Worm (Caenorhabditis elegans) whole organism, L2 larva: ENCODE results near the gene C35A5.5.
A peak's percentile ranks its signal among the peaks of the same experiment; 100 is the strongest.

Source experiments
- C34F6.9 ChIP-seq: fragments of 150-350 bp; optimal IDR thresholded peaks from 2 replicates; lab custom pipeline; 2014; ENCODE audit warnings: missing biosample characterization, missing genetic modification characterization
- R02D3.7 ChIP-seq: fragments of 150-350 bp; optimal IDR thresholded peaks from 2 replicates; lab custom pipeline; 2014; ENCODE audit warnings: missing biosample characterization, missing genetic modification characterization
- Y55F3AM.14 ChIP-seq: fragments of 200-800 bp; sonication (Bioruptor generic); optimal IDR thresholded peaks from 2 replicates; lab custom pipeline; 2018; ENCODE audit warnings: mild to moderate bottlenecking, missing genetic modification characterization, missing compliant biosample characterization
- ZK546.5 ChIP-seq: sonication (generic microtip); optimal IDR thresholded peaks from 2 replicates; lab custom pipeline; 2017; ENCODE audit warnings: missing biosample characterization, missing genetic modification characterization
- alr-1 ChIP-seq: fragments of 150-350 bp; optimal IDR thresholded peaks from 2 replicates; lab custom pipeline; 2014; ENCODE audit warnings: missing biosample characterization, missing genetic modification characterization
- aly-2 ChIP-seq: fragments of 150-350 bp; optimal IDR thresholded peaks from 2 replicates; lab custom pipeline; 2014; ENCODE audit warnings: missing biosample characterization, missing genetic modification characterization
- ama-1 ChIP-seq: fragments of 150-350 bp; optimal IDR thresholded peaks from 2 replicates; lab custom pipeline; 2018; ENCODE audit warnings: inconsistent platforms
- ceh-82 ChIP-seq: fragments of 150-350 bp; optimal IDR thresholded peaks from 2 replicates; lab custom pipeline; 2014; ENCODE audit warnings: missing biosample characterization, missing genetic modification characterization
- crh-2 ChIP-seq: sonication (generic microtip); optimal IDR thresholded peaks from 2 replicates; lab custom pipeline; 2017; ENCODE audit warnings: missing biosample characterization, missing genetic modification characterization
- egl-27 ChIP-seq: sonication (generic microtip); optimal IDR thresholded peaks from 3 replicates; lab custom pipeline; 2017; ENCODE audit warnings: missing biosample characterization, missing genetic modification reagents, missing genetic modification characterization
- elt-1 ChIP-seq: fragments of 150-350 bp; optimal IDR thresholded peaks from 2 replicates; lab custom pipeline; 2014; ENCODE audit warnings: missing biosample characterization, missing genetic modification characterization
- elt-3 ChIP-seq: sonication (generic microtip); optimal IDR thresholded peaks from 2 replicates; lab custom pipeline; 2017; ENCODE audit warnings: missing biosample characterization, missing genetic modification characterization
- fos-1 ChIP-seq: fragments of 150-350 bp; optimal IDR thresholded peaks from 2 replicates; lab custom pipeline; 2014; ENCODE audit warnings: missing biosample characterization, missing genetic modification characterization
- lin-11 ChIP-seq: fragments of 150-350 bp; sonication (generic microtip); optimal IDR thresholded peaks from 2 replicates; lab custom pipeline; 2014; ENCODE audit warnings: missing biosample characterization, missing genetic modification characterization, inconsistent platforms, mixed read lengths
- lin-13 ChIP-seq: fragments of 150-350 bp; optimal IDR thresholded peaks from 2 replicates; lab custom pipeline; 2014; ENCODE audit warnings: missing biosample characterization, missing genetic modification reagents, missing genetic modification characterization
- lin-39 ChIP-seq: fragments of 150-350 bp; optimal IDR thresholded peaks from 2 replicates; lab custom pipeline; 2014; ENCODE audit warnings: missing biosample characterization, missing genetic modification reagents, missing genetic modification characterization
- lsy-2 ChIP-seq, 2 experiments: fragments of 150-350 bp in 1 of 2; sonication (generic microtip) in 1 of 2; optimal IDR thresholded peaks; 2 replicates each; lab custom pipeline; 2014 to 2017; ENCODE audit warnings: missing biosample characterization in 2 of 2, missing genetic modification characterization in 2 of 2
- mbf-1 ChIP-seq: sonication (generic microtip); optimal IDR thresholded peaks from 2 replicates; lab custom pipeline; 2017; ENCODE audit warnings: missing biosample characterization, missing genetic modification characterization
- nhr-11 ChIP-seq: fragments of 150-350 bp; optimal IDR thresholded peaks from 2 replicates; lab custom pipeline; 2014; ENCODE audit warnings: missing biosample characterization, missing genetic modification characterization
- nhr-12 ChIP-seq: fragments of 150-350 bp; optimal IDR thresholded peaks from 2 replicates; lab custom pipeline; 2014; ENCODE audit warnings: missing biosample characterization, missing genetic modification characterization
- nhr-129 ChIP-seq: fragments of 150-350 bp; optimal IDR thresholded peaks from 2 replicates; lab custom pipeline; 2014; ENCODE audit warnings: missing biosample characterization, missing genetic modification characterization
- nhr-237 ChIP-seq: fragments of 150-350 bp; optimal IDR thresholded peaks from 2 replicates; lab custom pipeline; 2014; ENCODE audit warnings: missing biosample characterization, missing genetic modification characterization
- nhr-25 ChIP-seq: fragments of 150-350 bp; sonication (generic microtip); optimal IDR thresholded peaks from 3 replicates; lab custom pipeline; 2014; ENCODE audit warnings: missing biosample characterization, missing genetic modification characterization
- peb-1 ChIP-seq: fragments of 150-350 bp; optimal IDR thresholded peaks from 2 replicates; lab custom pipeline; 2014; ENCODE audit warnings: missing biosample characterization, missing genetic modification characterization
- sem-4 ChIP-seq: fragments of 150-350 bp; optimal IDR thresholded peaks from 2 replicates; lab custom pipeline; 2014; ENCODE audit warnings: missing biosample characterization, missing genetic modification reagents, missing genetic modification characterization
- sma-3 ChIP-seq: sonication (generic microtip); optimal IDR thresholded peaks from 2 replicates; lab custom pipeline; 2016; ENCODE audit warnings: missing genetic modification reagents, missing genetic modification characterization, missing compliant biosample characterization
- sma-9 ChIP-seq, 2 experiments: fragments of 150-350 bp in 1 of 2; sonication (generic microtip) in 1 of 2; optimal IDR thresholded peaks; 2 replicates each; lab custom pipeline; 2014 to 2016; ENCODE audit warnings: missing genetic modification characterization in 2 of 2, mild to moderate bottlenecking in 1 of 2, missing biosample characterization in 1 of 2, missing compliant biosample characterization in 1 of 2, missing genetic modification reagents in 1 of 2, moderate library complexity in 1 of 2
- snpc-4 ChIP-seq: fragments of 150-350 bp; optimal IDR thresholded peaks from 2 replicates; lab custom pipeline; 2014; ENCODE audit warnings: missing biosample characterization, missing genetic modification characterization
- unc-39 ChIP-seq: fragments of 150-350 bp; optimal IDR thresholded peaks from 2 replicates; lab custom pipeline; 2014; ENCODE audit warnings: missing biosample characterization, missing genetic modification characterization
- unc-55 ChIP-seq: fragments of 150-350 bp; sonication (generic microtip); optimal IDR thresholded peaks from 3 replicates; lab custom pipeline; 2014; ENCODE audit warnings: missing biosample characterization, missing genetic modification reagents, missing genetic modification characterization
- unc-62 ChIP-seq: fragments of 150-350 bp; optimal IDR thresholded peaks from 2 replicates; lab custom pipeline; 2014; ENCODE audit warnings: missing biosample characterization, missing genetic modification reagents, missing genetic modification characterization
- zag-1 ChIP-seq: fragments of 150-350 bp; optimal IDR thresholded peaks from 2 replicates; lab custom pipeline; 2014; ENCODE audit warnings: missing biosample characterization, missing genetic modification characterization
- ztf-11 ChIP-seq: sonication (generic microtip); optimal IDR thresholded peaks from 2 replicates; lab custom pipeline; 2017; ENCODE audit warnings: missing biosample characterization, missing genetic modification characterization
- ztf-4 ChIP-seq: fragments of 150-350 bp; optimal IDR thresholded peaks from 2 replicates; lab custom pipeline; 2014; ENCODE audit warnings: missing biosample characterization, missing genetic modification characterization

Gene C35A5.5

DNA sequence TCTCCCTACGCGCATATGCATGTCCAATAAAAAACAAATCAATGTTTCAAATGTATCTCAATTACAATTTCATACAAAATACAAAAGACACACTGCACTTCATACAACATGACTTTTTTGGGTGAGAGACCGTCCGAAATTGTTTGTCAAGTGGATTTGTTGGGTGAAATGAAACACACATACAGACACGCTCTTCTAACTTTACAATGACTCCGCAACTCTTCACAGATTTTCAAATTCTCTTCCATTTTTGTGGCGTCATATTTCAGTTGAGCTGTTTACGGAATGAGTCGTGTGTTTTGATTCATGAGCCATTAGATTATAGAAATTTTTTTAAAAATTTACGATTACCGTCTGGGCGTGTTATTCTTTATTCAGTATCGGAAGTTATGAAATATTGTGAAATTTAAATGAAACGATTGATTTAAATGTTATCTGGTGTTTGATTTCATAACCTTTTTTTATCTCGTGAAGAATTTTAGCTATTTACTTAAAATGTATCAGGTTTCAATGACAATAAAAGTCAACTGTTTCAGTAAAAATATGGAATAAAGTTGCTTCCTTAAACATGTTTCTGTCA is 28.7 kb upstream of the C35A5.5 start:
- no peak for TF ChIP-seq crh-2 (tag; lab: Kevin White, UChicago)
- TF ChIP-seq egl-27 (tag; lab: Kevin White, UChicago), result no peak
- peak; percentile 12 for TF ChIP-seq nhr-25
- no peak for TF ChIP-seq lin-13 (GFP tag; lab: Kevin White, UChicago)
- peak; percentile 65 for TF ChIP-seq nhr-129 (tag; lab: Kevin White, UChicago)
- no peak for TF ChIP-seq nhr-12
- peak; percentile 50 for TF ChIP-seq Y55F3AM.14 (GFP tag; lab: Kevin White, UChicago)
- TF ChIP-seq sem-4 (tag; lab: Kevin White, UChicago), result no peak
- no peak for TF ChIP-seq mbf-1 (tag; lab: Kevin White, UChicago)
- TF ChIP-seq ztf-11 (tag; lab: Kevin White, UChicago), result no peak
- no peak for TF ChIP-seq sma-9 (GFP tag; optimal IDR thresholded peaks at IDR 0.05; lab: Kevin White, UChicago)
- TF ChIP-seq sma-9 (tag; optimal IDR thresholded peaks at IDR 0.05; lab: Kevin White, UChicago), result no peak
- TF ChIP-seq lsy-2 (tag; optimal IDR thresholded peaks at IDR 0.05; lab: Kevin White, UChicago), result peak in 1 of 2 experiments; percentile 4
- TF ChIP-seq ceh-82 (tag; lab: Kevin White, UChicago), result no peak
- no peak for TF ChIP-seq elt-1 (tag; lab: Kevin White, UChicago)
- TF ChIP-seq unc-39, result no peak
- TF ChIP-seq lin-39, result no peak
- no peak for TF ChIP-seq unc-62 (GFP tag; lab: Kevin White, UChicago)
- peak; percentile 23 for TF ChIP-seq C34F6.9 (tag; lab: Kevin White, UChicago)
- TF ChIP-seq zag-1 (tag; lab: Kevin White, UChicago), result no peak
- no peak for TF ChIP-seq nhr-237 (tag; lab: Kevin White, UChicago)
- TF ChIP-seq ama-1 (lab: Kevin White, UChicago), result peak; percentile 87
- no peak for TF ChIP-seq unc-55
- TF ChIP-seq alr-1 (tag; lab: Kevin White, UChicago), result no peak

DNA sequence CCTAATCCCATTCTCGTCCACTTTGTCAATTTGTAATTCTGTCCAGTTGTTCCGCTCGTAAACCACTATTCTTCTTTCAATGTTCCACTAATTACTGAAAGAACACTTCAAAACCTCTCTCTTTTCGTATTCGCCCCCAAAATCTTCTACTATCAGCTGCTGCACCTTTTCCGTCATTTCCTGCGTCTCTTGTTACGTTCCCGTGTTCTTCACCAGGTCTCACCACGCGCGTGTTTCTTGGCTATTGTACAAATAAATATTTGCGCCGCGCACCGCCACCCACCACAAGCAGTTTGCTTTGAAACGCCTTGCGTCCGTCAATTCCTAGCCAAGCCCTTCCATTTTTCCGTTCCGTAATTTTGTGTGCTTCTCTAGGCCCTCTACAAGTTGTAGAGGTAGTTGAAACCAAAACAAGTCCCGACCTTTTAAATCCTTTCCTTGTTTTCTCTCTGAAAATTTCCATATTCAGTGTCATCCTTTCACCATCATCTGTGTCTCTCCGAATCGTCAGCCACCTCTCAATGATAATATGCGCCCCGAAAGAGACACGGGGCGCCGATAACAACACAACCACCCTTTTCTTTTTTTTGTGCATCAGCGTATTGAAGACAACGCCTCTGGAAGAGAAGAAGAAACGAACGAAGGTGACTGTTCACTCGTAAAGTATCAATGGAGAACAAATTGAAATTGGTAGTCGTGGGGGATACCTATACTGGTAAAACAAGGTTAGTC is 27.4 kb upstream of the C35A5.5 start, which contains the start of the genes crp-1 and Y32F6B.9:
TSS of gene crp-1 (plus strand) at position 468 of the 732 bp plus-strand sequence.
TSS of gene Y32F6B.9 (plus strand) at position 603 of the 732 bp plus-strand sequence.
- TF ChIP-seq Y55F3AM.14 (GFP tag; lab: Kevin White, UChicago) (peak; percentile 32), fos-1 (tag; lab: Kevin White, UChicago) (peak; percentile 58), R02D3.7 (tag; lab: Kevin White, UChicago) (no peak), nhr-11 (tag; lab: Kevin White, UChicago) (no peak), sma-3 (no peak)

DNA sequence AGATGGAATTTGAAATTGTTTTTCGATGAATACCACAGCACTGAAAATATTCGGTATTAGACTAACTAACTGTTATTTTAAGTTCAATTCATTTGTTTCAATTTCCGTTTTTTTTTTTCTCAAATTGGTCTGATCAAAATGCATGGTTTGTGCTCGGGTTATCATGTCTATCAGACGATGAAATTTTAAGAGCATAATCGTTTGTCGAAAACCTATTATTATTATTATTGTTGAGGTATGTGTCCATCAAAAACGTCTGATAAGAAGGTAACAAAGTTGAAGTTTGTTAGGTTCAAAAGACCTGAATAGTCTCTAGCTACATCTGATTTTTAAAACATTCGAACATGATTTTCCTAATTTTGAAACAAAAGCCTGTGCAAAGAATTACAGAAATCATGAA is 21.7 kb upstream of the C35A5.5 start:
- TF ChIP-seq lin-11 (tag; lab: Kevin White, UChicago) (no peak), fos-1 (tag; lab: Kevin White, UChicago) (peak; percentile 59), sma-9 (GFP tag; optimal IDR thresholded peaks at IDR 0.05; lab: Kevin White, UChicago) (peak; percentile 34), sma-9 (tag; optimal IDR thresholded peaks at IDR 0.05; lab: Kevin White, UChicago) (no peak)

DNA sequence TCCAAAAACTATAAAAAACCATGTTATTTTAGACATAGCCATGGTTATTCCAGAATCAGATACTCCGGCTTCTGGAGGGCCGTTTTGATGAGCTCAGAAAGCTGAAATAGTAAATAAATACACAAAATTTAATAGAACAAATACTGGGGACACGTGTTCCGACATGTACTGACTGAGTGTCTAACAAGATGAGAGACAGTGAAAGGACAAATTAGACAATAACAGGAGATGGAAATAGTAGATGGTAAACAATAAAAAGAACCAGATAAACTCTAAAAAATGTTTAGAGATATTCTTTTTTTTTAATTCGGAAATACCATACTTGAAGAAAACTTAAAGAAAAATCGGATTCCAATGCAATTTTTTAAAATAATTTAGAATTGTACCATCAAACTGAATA is 21.0 kb upstream of the C35A5.5 start, which contains the start of gene Y32F6B.1:
TSS of gene Y32F6B.1 (minus strand) at position 101 of the 400 bp plus-strand sequence.
- TF ChIP-seq aly-2 (tag; lab: Kevin White, UChicago) (no peak), snpc-4 (tag; lab: Kevin White, UChicago) (no peak), ztf-4 (tag; lab: Kevin White, UChicago) (no peak), ceh-82 (tag; lab: Kevin White, UChicago) (no peak), sma-3 (no peak), nhr-25 (no peak), elt-3 (no peak), ZK546.5 (tag; lab: Kevin White, UChicago) (no peak), crh-2 (tag; lab: Kevin White, UChicago) (no peak), R02D3.7 (tag; lab: Kevin White, UChicago) (no peak), peb-1 (tag; lab: Kevin White, UChicago) (no peak)
